Fruit fly (Drosophila melanogaster) whole organism, embryonic: ENCODE measurements around the gene Oatp74D.

ENCODE experiments used
- ATbp ChIP-seq: fragments of 200-800 bp; sonication (Bioruptor generic); optimal IDR thresholded peaks from 2 replicates; lab custom pipeline; 2017; ENCODE audit warnings: missing biosample characterization, mild to moderate bottlenecking, missing genetic modification characterization, missing genetic modification reagents
- Atf-2 ChIP-seq: fragments of 200-800 bp; sonication (Bioruptor generic); optimal IDR thresholded peaks from 2 replicates; lab custom pipeline; 2016; ENCODE audit warnings: missing biosample characterization, missing genetic modification characterization
- Bgb ChIP-seq: fragments of 200-800 bp; sonication (Bioruptor generic); IDR thresholded peaks from 2 replicates; pipeline ENCODE4 v1.3.6; 2022; ENCODE audit warnings: missing biosample characterization, missing genetic modification characterization; ENCODE audit not compliant: partially characterized antibody
- CG10366 ChIP-seq: fragments of 200-800 bp; sonication (Bioruptor generic); IDR thresholded peaks from 2 replicates; pipeline ENCODE4 v1.3.6; 2022; ENCODE audit warnings: missing biosample characterization, missing genetic modification characterization
- CG11247 ChIP-seq: fragments of 200-800 bp; sonication (Bioruptor generic); IDR thresholded peaks from 2 replicates; pipeline ENCODE4 v1.3.6; 2022; ENCODE audit warnings: missing biosample characterization, missing genetic modification characterization
- CG11456 ChIP-seq: fragments of 200-800 bp; sonication (Bioruptor generic); IDR thresholded peaks from 3 replicates; pipeline ENCODE4 v1.3.6; 2022; ENCODE audit warnings: missing biosample characterization, missing genetic modification characterization
- CG12236 ChIP-seq: fragments of 200-800 bp; sonication (Bioruptor generic); optimal IDR thresholded peaks from 2 replicates; lab custom pipeline; 2016; ENCODE audit warnings: missing biosample characterization, missing genetic modification characterization
- CG13775 ChIP-seq: fragments of 200-800 bp; sonication (Bioruptor generic); optimal IDR thresholded peaks from 3 replicates; lab custom pipeline; 2017; ENCODE audit warnings: missing biosample characterization, mild to moderate bottlenecking, missing genetic modification characterization
- CG1603 ChIP-seq: fragments of 200-800 bp; sonication (Bioruptor generic); optimal IDR thresholded peaks from 2 replicates; lab custom pipeline; 2019; ENCODE audit warnings: missing biosample characterization, mild to moderate bottlenecking, missing genetic modification characterization, moderate library complexity
- CG17359 ChIP-seq: fragments of 200-800 bp; sonication (Bioruptor generic); optimal IDR thresholded peaks from 3 replicates; lab custom pipeline; 2018; ENCODE audit warnings: missing biosample characterization, mild to moderate bottlenecking, missing genetic modification characterization, moderate library complexity
- CG1792 ChIP-seq: fragments of 200-800 bp; sonication (Bioruptor generic); optimal IDR thresholded peaks from 2 replicates; lab custom pipeline; 2016; ENCODE audit warnings: missing biosample characterization, missing genetic modification characterization
- CG2199 ChIP-seq: fragments of 200-800 bp; sonication (Bioruptor generic); IDR thresholded peaks from 3 replicates; pipeline ENCODE4 v1.3.6; 2022; ENCODE audit warnings: missing biosample characterization, missing genetic modification characterization
- CG32532 ChIP-seq: fragments of 200-800 bp; sonication (Bioruptor generic); IDR thresholded peaks from 2 replicates; pipeline ENCODE4 v1.3.6; 2022; ENCODE audit warnings: missing biosample characterization, missing genetic modification characterization
- CG43689 ChIP-seq: fragments of 200-800 bp; sonication (Bioruptor generic); IDR thresholded peaks from 2 replicates; pipeline ENCODE4 v1.3.6; 2022; ENCODE audit warnings: missing biosample characterization, missing genetic modification characterization
- CG7357 ChIP-seq: fragments of 200-800 bp; sonication (Bioruptor generic); IDR thresholded peaks from 3 replicates; pipeline ENCODE4 v1.3.6; 2022; ENCODE audit warnings: missing biosample characterization, missing genetic modification characterization
- CG7786 ChIP-seq: fragments of 200-800 bp; sonication (Bioruptor generic); optimal IDR thresholded peaks from 2 replicates; lab custom pipeline; 2016; ENCODE audit warnings: missing biosample characterization, missing genetic modification characterization
- CTCF ChIP-seq: fragments of 200-800 bp; sonication (Bioruptor generic); optimal IDR thresholded peaks from 2 replicates; lab custom pipeline; 2017; ENCODE audit warnings: missing biosample characterization, mild to moderate bottlenecking, missing genetic modification characterization, moderate library complexity
- D19B ChIP-seq: fragments of 200-800 bp; sonication (Bioruptor generic); optimal IDR thresholded peaks from 2 replicates; lab custom pipeline; 2017; ENCODE audit warnings: missing biosample characterization, mild to moderate bottlenecking, missing genetic modification characterization
- Dip2 ChIP-seq: fragments of 200-800 bp; sonication (Bioruptor generic); IDR thresholded peaks from 2 replicates; pipeline ENCODE4 v1.3.6; 2022; ENCODE audit warnings: missing biosample characterization, missing genetic modification characterization
- Dip3 ChIP-seq: fragments of 200-800 bp; sonication (Bioruptor generic); optimal IDR thresholded peaks from 3 replicates; lab custom pipeline; 2016; ENCODE audit warnings: missing biosample characterization, missing genetic modification characterization
- Doc3 ChIP-seq: fragments of 200-800 bp; sonication (Bioruptor generic); IDR thresholded peaks from 3 replicates; pipeline ENCODE4 v1.3.6; 2022; ENCODE audit warnings: missing biosample characterization, missing genetic modification characterization; ENCODE audit not compliant: partially characterized antibody
- E2f2 ChIP-seq: fragments of 200-800 bp; sonication (Bioruptor generic); IDR thresholded peaks from 2 replicates; pipeline ENCODE4 v1.3.6; 2022; ENCODE audit warnings: missing biosample characterization, missing genetic modification characterization
- Ets97D ChIP-seq: fragments of 200-800 bp; sonication (Bioruptor generic); optimal IDR thresholded peaks from 3 replicates; lab custom pipeline; 2016; ENCODE audit warnings: missing biosample characterization, missing genetic modification characterization
- Fer1 ChIP-seq: fragments of 200-800 bp; sonication (Bioruptor generic); optimal IDR thresholded peaks from 2 replicates; lab custom pipeline; 2017; ENCODE audit warnings: missing biosample characterization, mild to moderate bottlenecking, missing genetic modification characterization
- GATAe ChIP-seq: fragments of 200-800 bp; sonication (Bioruptor generic); conservative IDR thresholded peaks from 2 replicates; pipeline ENCODE4 v1.3.6; 2022; ENCODE audit warnings: missing biosample characterization, missing genetic modification characterization
- Gsc ChIP-seq: fragments of 200-800 bp; sonication (Bioruptor generic); IDR thresholded peaks from 2 replicates; pipeline ENCODE4 v1.3.6; 2022; ENCODE audit warnings: missing biosample characterization, missing genetic modification characterization
- Lhr ChIP-seq: fragments of 200-800 bp; sonication (Bioruptor generic); optimal IDR thresholded peaks from 3 replicates; lab custom pipeline; 2017; ENCODE audit warnings: mild to moderate bottlenecking, missing biosample characterization, missing genetic modification reagents, missing genetic modification characterization
- MESR4 ChIP-seq: fragments of 200-800 bp; sonication (Bioruptor generic); optimal IDR thresholded peaks from 2 replicates; lab custom pipeline; 2018; ENCODE audit warnings: missing biosample characterization, mild to moderate bottlenecking, missing genetic modification characterization, moderate library complexity
- Meics ChIP-seq: fragments of 200-800 bp; sonication (Bioruptor generic); optimal IDR thresholded peaks from 2 replicates; lab custom pipeline; 2017; ENCODE audit warnings: missing biosample characterization, mild to moderate bottlenecking, missing genetic modification characterization
- Mes4 ChIP-seq: fragments of 200-800 bp; sonication (Bioruptor generic); optimal IDR thresholded peaks from 2 replicates; lab custom pipeline; 2016; ENCODE audit warnings: missing biosample characterization, missing genetic modification characterization
- Sox102F ChIP-seq: fragments of 200-800 bp; sonication (Bioruptor generic); optimal IDR thresholded peaks from 2 replicates; lab custom pipeline; 2018; ENCODE audit warnings: missing biosample characterization, mild to moderate bottlenecking, missing genetic modification characterization, moderate library complexity
- amos ChIP-seq: fragments of 200-800 bp; sonication (Bioruptor generic); IDR thresholded peaks from 2 replicates; pipeline ENCODE4 v1.3.6; 2022; ENCODE audit warnings: missing biosample characterization, missing genetic modification characterization; ENCODE audit not compliant: partially characterized antibody
- bowl ChIP-seq: fragments of 200-800 bp; sonication (Bioruptor generic); IDR thresholded peaks from 2 replicates; pipeline ENCODE4 v1.3.6; 2022; ENCODE audit warnings: missing biosample characterization, missing genetic modification characterization
- cato ChIP-seq: fragments of 200-800 bp; sonication (Bioruptor generic); optimal IDR thresholded peaks from 2 replicates; lab custom pipeline; 2016; ENCODE audit warnings: missing biosample characterization, missing genetic modification characterization, borderline replicate concordance
- crc ChIP-seq: fragments of 200-800 bp; sonication (Bioruptor generic); optimal IDR thresholded peaks from 2 replicates; lab custom pipeline; 2016; ENCODE audit warnings: missing biosample characterization, missing genetic modification characterization
- crol ChIP-seq: fragments of 200-800 bp; sonication (Bioruptor generic); IDR thresholded peaks from 2 replicates; pipeline ENCODE4 v1.3.6; 2022; ENCODE audit warnings: missing biosample characterization, missing genetic modification characterization
- dimm ChIP-seq: fragments of 200-800 bp; sonication (Bioruptor generic); IDR thresholded peaks from 2 replicates; pipeline ENCODE4 v1.3.6; 2022; ENCODE audit warnings: missing biosample characterization, missing genetic modification characterization
- dpn ChIP-seq, 2 experiments: fragments of 200-800 bp; sonication (Bioruptor generic); optimal IDR thresholded peaks; 3 replicates each; lab custom pipeline; 2016; ENCODE audit warnings: missing biosample characterization in 2 of 2, missing genetic modification characterization in 2 of 2
- her ChIP-seq: fragments of 200-800 bp; sonication (Bioruptor generic); optimal IDR thresholded peaks from 2 replicates; lab custom pipeline; 2016; ENCODE audit warnings: missing biosample characterization, missing genetic modification characterization
- inv ChIP-seq: fragments of 200-800 bp; sonication (Bioruptor generic); IDR thresholded peaks from 2 replicates; pipeline ENCODE4 v1.3.6; 2022; ENCODE audit warnings: missing biosample characterization, missing genetic modification characterization; ENCODE audit not compliant: partially characterized antibody
- jing ChIP-seq: fragments of 200-800 bp; sonication (Bioruptor generic); optimal IDR thresholded peaks from 2 replicates; lab custom pipeline; 2018; ENCODE audit warnings: missing biosample characterization, mild to moderate bottlenecking, missing genetic modification characterization
- lilli ChIP-seq: fragments of 200-800 bp; sonication (Bioruptor generic); optimal IDR thresholded peaks from 3 replicates; lab custom pipeline; 2016; ENCODE audit warnings: missing biosample characterization, missing genetic modification characterization
- mam ChIP-seq: fragments of 200-800 bp; sonication (Bioruptor generic); optimal IDR thresholded peaks from 3 replicates; lab custom pipeline; 2016; ENCODE audit warnings: missing biosample characterization, missing genetic modification characterization
- odd ChIP-seq: fragments of 200-800 bp; sonication (Bioruptor generic); optimal IDR thresholded peaks from 2 replicates; lab custom pipeline; 2017; ENCODE audit warnings: missing biosample characterization, mild to moderate bottlenecking, missing genetic modification characterization
- otp ChIP-seq: fragments of 200-800 bp; sonication (Bioruptor generic); IDR thresholded peaks from 3 replicates; pipeline ENCODE4, ENCODE4 v1.3.6; 2022; ENCODE audit warnings: missing biosample characterization, missing genetic modification characterization
- sc ChIP-seq, 3 experiments: fragments of >200 bp in 2 of 3; fragments of 200-800 bp in 1 of 3; sonication (Bioruptor generic) in 1 of 3; optimal IDR thresholded peaks; 2 replicates in 2 of 3; 3 replicates in 1 of 3; lab custom pipeline; 2017; ENCODE audit warnings: mild to moderate bottlenecking in 1 of 3, missing biosample characterization in 1 of 3, missing genetic modification characterization in 1 of 3, missing genetic modification reagents in 1 of 3
- sd ChIP-seq: fragments of 200-800 bp; sonication (Bioruptor generic); optimal IDR thresholded peaks from 3 replicates; lab custom pipeline; 2018; ENCODE audit warnings: missing biosample characterization, mild to moderate bottlenecking, missing genetic modification characterization, moderate library complexity
- usp ChIP-seq: fragments of >200 bp; optimal IDR thresholded peaks from 2 replicates; lab custom pipeline; 2017; ENCODE audit warnings: missing biosample characterization, missing genetic modification characterization
- z ChIP-seq: fragments of 200-800 bp; sonication (Bioruptor generic); IDR thresholded peaks from 3 replicates; pipeline ENCODE4 v1.3.6; 2022; ENCODE audit warnings: missing biosample characterization, missing genetic modification characterization

Gene Oatp74D

DNA sequence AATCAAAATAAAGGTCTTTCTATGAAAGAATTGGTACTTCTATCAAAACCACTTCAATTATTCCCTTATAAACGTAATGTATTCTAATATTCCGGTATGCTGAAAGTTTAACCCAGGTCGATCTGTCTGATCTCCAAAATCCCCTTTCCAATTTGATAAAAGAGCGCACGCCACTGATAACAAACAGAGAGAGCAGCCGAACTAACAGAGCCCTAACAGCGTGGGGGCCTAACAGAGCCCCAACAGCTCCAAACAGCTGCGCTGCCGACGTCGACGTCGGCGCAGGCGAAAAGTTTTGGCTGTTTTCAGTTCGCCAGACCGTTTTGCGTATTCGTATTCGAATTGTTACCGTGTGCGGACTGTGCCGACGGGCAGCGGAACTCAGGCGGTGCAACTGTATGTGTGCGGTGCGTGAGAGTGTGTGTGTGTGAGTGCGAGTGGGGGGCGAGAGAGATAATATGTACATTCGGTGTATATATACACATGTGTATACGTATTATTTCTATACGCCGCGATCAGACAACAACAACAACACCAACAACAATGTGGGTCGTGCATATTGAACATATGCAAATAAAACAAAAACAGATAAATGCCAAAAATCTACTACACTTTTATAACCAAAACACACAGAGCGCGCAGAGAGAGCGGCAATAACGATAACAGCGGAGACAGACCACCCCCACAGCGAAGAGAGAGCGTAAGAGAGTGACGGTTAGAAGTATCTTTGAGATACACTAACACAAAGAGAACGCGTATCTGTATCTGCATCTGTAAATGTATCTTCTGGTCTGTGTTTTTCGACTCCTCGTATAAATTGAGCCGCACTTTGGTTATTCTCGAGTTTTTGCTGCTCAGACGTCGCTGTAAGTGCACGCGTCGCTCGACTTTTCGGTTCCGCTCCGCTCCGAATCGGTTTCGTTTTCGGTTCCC is at the start of gene Oatp74D (continued):
- peak; percentile 2 for TF ChIP-seq Dip3 (GFP tag; lab: Kevin White, UChicago)
- no peak for TF ChIP-seq D19B
- TF ChIP-seq CG10366 (GFP tag; lab: Robert Waterston, UW) = peak; percentile 14
- TF ChIP-seq Meics = peak; percentile 47
- no peak for TF ChIP-seq sc (optimal IDR thresholded peaks at IDR 0.05; lab: Kevin White, UChicago)
- peak; percentile 7 for TF ChIP-seq sc (GFP tag; optimal IDR thresholded peaks at IDR 0.05; lab: Kevin White, UChicago)
- TF ChIP-seq bowl (GFP tag; lab: Robert Waterston, UW) = 0 out of 2 replicates have a peak, but pooled peaks have one; percentile 19
- no peak for TF ChIP-seq dimm (GFP tag; lab: Robert Waterston, UW)
- TF ChIP-seq CG1603 (tag; lab: Kevin White, UChicago) = peak; percentile 39
- TF ChIP-seq CG12236 (GFP tag; lab: Kevin White, UChicago) = no peak
- peak; percentile 13; the same call in 1 of the 2 replicates for TF ChIP-seq inv (GFP tag; lab: Robert Waterston, UW)
- peak; percentile 18 for TF ChIP-seq Sox102F (GFP tag; lab: Kevin White, UChicago)
- TF ChIP-seq CG7786 (GFP tag; lab: Kevin White, UChicago) = no peak
- TF ChIP-seq otp = peak; percentile 62; the same call in 1 of the 3 replicates
- TF ChIP-seq dpn (GFP tag; optimal IDR thresholded peaks at IDR 0.05; lab: Kevin White, UChicago) = peak in 1 of 2 experiments; percentile 60
- peak; percentile 68; the same call in 1 of the 2 replicates for TF ChIP-seq Bgb (GFP tag; lab: Robert Waterston, UW)
- TF ChIP-seq ATbp (GFP tag; lab: Kevin White, UChicago) = peak; percentile 81
- peak; percentile 50 for TF ChIP-seq Lhr (GFP tag; lab: Kevin White, UChicago)
- TF ChIP-seq Dip2 (GFP tag; lab: Robert Waterston, UW) = no peak
- peak; percentile 46 for TF ChIP-seq Mes4 (GFP tag; lab: Kevin White, UChicago)
- TF ChIP-seq E2f2 (GFP tag; lab: Robert Waterston, UW) = peak; percentile 37; the same call in 1 of the 2 replicates
- peak; percentile 48 for TF ChIP-seq GATAe (GFP tag; lab: Robert Waterston, UW)
- peak; percentile 0 for TF ChIP-seq MESR4
- TF ChIP-seq Doc3 (GFP tag; lab: Robert Waterston, UW) = no peak
- TF ChIP-seq lilli (GFP tag; lab: Kevin White, UChicago) = peak; percentile 67
- peak; percentile 60 for TF ChIP-seq her (GFP tag; lab: Kevin White, UChicago)
- no peak for TF ChIP-seq Ets97D (GFP tag; lab: Kevin White, UChicago)
- peak; percentile 65 for TF ChIP-seq CG17359 (tag; lab: Kevin White, UChicago)
- peak; percentile 61 for TF ChIP-seq odd (GFP tag; lab: Kevin White, UChicago)
- peak; percentile 74 for TF ChIP-seq Fer1 (GFP tag; lab: Kevin White, UChicago)
- no peak; the same call in 1 of the 2 replicates for TF ChIP-seq amos (GFP tag; lab: Robert Waterston, UW)
- no peak for TF ChIP-seq CG11456 (GFP tag; lab: Robert Waterston, UW)
- TF ChIP-seq CG13775 (GFP tag; lab: Kevin White, UChicago) = no peak
- TF ChIP-seq CG2199 (GFP tag; lab: Robert Waterston, UW) = peak; percentile 90
- no peak for TF ChIP-seq Gsc (GFP tag; lab: Robert Waterston, UW)
- TF ChIP-seq CTCF = no peak
- no peak for TF ChIP-seq usp (GFP tag; lab: Kevin White, UChicago)
- peak; percentile 47; the same call in 1 of the 2 replicates for TF ChIP-seq crol (GFP tag; lab: Robert Waterston, UW)
- TF ChIP-seq CG43689 (GFP tag; lab: Robert Waterston, UW) = no peak
- TF ChIP-seq CG11247 (GFP tag; lab: Robert Waterston, UW) = no peak
- TF ChIP-seq crc = no peak
- peak; percentile 11 for TF ChIP-seq Atf-2 (GFP tag; lab: Kevin White, UChicago)
- no peak for TF ChIP-seq CG7357 (GFP tag; lab: Robert Waterston, UW)
- peak; percentile 69 for TF ChIP-seq CG32532 (GFP tag; lab: Robert Waterston, UW)
- TF ChIP-seq cato (GFP tag; lab: Kevin White, UChicago) = peak; percentile 31
- TF ChIP-seq sd = peak; percentile 96
- peak; percentile 64 for TF ChIP-seq mam
- no peak for TF ChIP-seq jing (GFP tag; lab: Kevin White, UChicago)
- peak; percentile 65 for TF ChIP-seq CG1792
- TF ChIP-seq z (GFP tag; lab: Robert Waterston, UW) = peak; percentile 78
